Worm (Caenorhabditis elegans) whole organism, L1 larva: ENCODE measurements around the gene ivph-3.
A peak's percentile ranks its signal among the peaks of the same experiment; 100 is the strongest.

Experiments
- C34B4.2 ChIP-seq: sonication (generic microtip); optimal IDR thresholded peaks from 2 replicates; lab custom pipeline; 2017; ENCODE audit warnings: mild to moderate bottlenecking, missing genetic modification characterization, missing compliant biosample characterization
- Y116A8C.19 ChIP-seq: sonication (generic microtip); optimal IDR thresholded peaks from 2 replicates; lab custom pipeline; 2016; ENCODE audit warnings: missing compliant biosample characterization, missing genetic modification characterization, borderline replicate concordance
- aha-1 ChIP-seq: fragments of 150-350 bp; optimal IDR thresholded peaks from 2 replicates; lab custom pipeline; 2014; ENCODE audit warnings: missing biosample characterization, missing genetic modification characterization
- aly-2 ChIP-seq: fragments of 150-350 bp; optimal IDR thresholded peaks from 2 replicates; lab custom pipeline; 2014; ENCODE audit warnings: missing biosample characterization, missing genetic modification characterization
- ceh-8 ChIP-seq: fragments of 200-800 bp; sonication (Bioruptor generic); optimal IDR thresholded peaks from 2 replicates; lab custom pipeline; 2018; ENCODE audit warnings: mild to moderate bottlenecking, missing genetic modification characterization, moderate library complexity, missing compliant biosample characterization
- ceh-82 ChIP-seq, 3 experiments: fragments of 150-350 bp in 1 of 3; sonication (generic microtip) in 2 of 3; optimal IDR thresholded peaks; 2 replicates each; lab custom pipeline; 2014 to 2017; ENCODE audit warnings: missing biosample characterization in 3 of 3, missing genetic modification characterization in 3 of 3
- ceh-88 ChIP-seq: fragments of 200-800 bp; sonication (Bioruptor generic); IDR thresholded peaks from 2 replicates; pipeline ENCODE4 v1.3.6; 2022; ENCODE audit warnings: missing genetic modification characterization, missing compliant biosample characterization
- dpl-1 ChIP-seq, 3 experiments: fragments of 150-350 bp in 2 of 3; sonication (generic microtip) in 1 of 3; optimal IDR thresholded peaks; 2 replicates each; lab custom pipeline; 2014 to 2017; ENCODE audit warnings: missing biosample characterization in 3 of 3, missing genetic modification characterization in 3 of 3, missing genetic modification reagents in 3 of 3
- dsc-1 ChIP-seq: sonication (generic microtip); optimal IDR thresholded peaks from 2 replicates; lab custom pipeline; 2016; ENCODE audit warnings: mild to moderate bottlenecking, missing genetic modification characterization, missing compliant biosample characterization
- efl-1 ChIP-seq, 4 experiments: fragments of 150-350 bp; optimal IDR thresholded peaks in 3 of 4; peaks in 1 of 4; 1 replicate in 1 of 4; 2 replicates in 3 of 4; lab custom pipeline; 2014; ENCODE audit warnings: missing biosample characterization in 2 of 4, missing genetic modification characterization in 2 of 4, missing genetic modification reagents in 2 of 4
- egl-13 ChIP-seq: sonication (generic microtip); optimal IDR thresholded peaks from 2 replicates; lab custom pipeline; 2016; ENCODE audit warnings: missing genotype, missing genetic modification reagents, missing genetic modification characterization, missing compliant biosample characterization
- elt-3 ChIP-seq, 6 experiments: fragments of 150-350 bp in 1 of 6; sonication (generic microtip); optimal IDR thresholded peaks; 2 replicates each; lab custom pipeline; 2017 to 2018; ENCODE audit warnings: missing biosample characterization in 6 of 6, missing genetic modification characterization in 6 of 6, inconsistent platforms in 1 of 6
- fkh-10 ChIP-seq: sonication (generic microtip); optimal IDR thresholded peaks from 2 replicates; lab custom pipeline; 2017; ENCODE audit warnings: missing biosample characterization, missing genetic modification reagents, missing genetic modification characterization
- fkh-4 ChIP-seq: sonication (generic microtip); optimal IDR thresholded peaks from 2 replicates; lab custom pipeline; 2016; ENCODE audit warnings: missing compliant biosample characterization, missing genetic modification characterization, borderline replicate concordance
- fkh-8 ChIP-seq: sonication (generic microtip); optimal IDR thresholded peaks from 2 replicates; lab custom pipeline; 2016; ENCODE audit warnings: mild to moderate bottlenecking, missing genetic modification characterization, missing compliant biosample characterization
- hlh-17 ChIP-seq: fragments of 200-800 bp; sonication (Bioruptor generic); optimal IDR thresholded peaks from 2 replicates; lab custom pipeline; 2018; ENCODE audit warnings: missing genetic modification characterization, mild to moderate bottlenecking, missing compliant biosample characterization, moderate library complexity, borderline replicate concordance
- irx-1 ChIP-seq: sonication (generic microtip); optimal IDR thresholded peaks from 2 replicates; lab custom pipeline; 2016; ENCODE audit warnings: missing genetic modification characterization, missing compliant biosample characterization
- isw-1 ChIP-seq: fragments of 200-800 bp; sonication (Bioruptor generic); IDR thresholded peaks from 2 replicates; pipeline ENCODE4 v1.3.6; 2022; ENCODE audit warnings: missing genetic modification characterization, missing compliant biosample characterization
- lin-14 ChIP-seq: fragments of 200-800 bp; sonication (Bioruptor generic); optimal IDR thresholded peaks from 2 replicates; lab custom pipeline; 2018; ENCODE audit warnings: mild to moderate bottlenecking, missing genetic modification characterization, moderate library complexity, missing compliant biosample characterization
- lin-35 ChIP-seq, 2 experiments: fragments of 150-350 bp; optimal IDR thresholded peaks; 2 replicates each; lab custom pipeline; 2014; ENCODE audit warnings: missing biosample characterization in 2 of 2, missing genetic modification characterization in 2 of 2, missing genetic modification reagents in 2 of 2
- lir-3 ChIP-seq: sonication (generic microtip); optimal IDR thresholded peaks from 2 replicates; lab custom pipeline; 2016; ENCODE audit warnings: mild to moderate bottlenecking, missing genetic modification characterization, moderate library complexity, missing compliant biosample characterization; ENCODE audit not compliant: poor library complexity
- mab-9 ChIP-seq: fragments of 200-800 bp; sonication (Bioruptor generic); IDR thresholded peaks from 2 replicates; pipeline ENCODE4 v1.3.6; 2022; ENCODE audit warnings: missing genetic modification reagents, missing genetic modification characterization, missing compliant biosample characterization
- mef-2 ChIP-seq: fragments of 150-350 bp; optimal IDR thresholded peaks from 2 replicates; lab custom pipeline; 2014; ENCODE audit warnings: missing biosample characterization, missing genetic modification characterization
- mep-1 ChIP-seq: fragments of 150-350 bp; optimal IDR thresholded peaks from 2 replicates; lab custom pipeline; 2014; ENCODE audit warnings: missing biosample characterization, missing genetic modification characterization
- nhr-12 ChIP-seq: sonication (generic microtip); optimal IDR thresholded peaks from 2 replicates; lab custom pipeline; 2017; ENCODE audit warnings: missing biosample characterization, missing genetic modification characterization
- nhr-19 ChIP-seq: fragments of 200-800 bp; sonication (Bioruptor generic); conservative IDR thresholded peaks from 2 replicates; pipeline ENCODE4 v1.3.6; 2022; ENCODE audit warnings: missing genetic modification characterization, missing compliant biosample characterization
- nhr-20 ChIP-seq: sonication (generic microtip); optimal IDR thresholded peaks from 2 replicates; lab custom pipeline; 2016; ENCODE audit warnings: mild to moderate bottlenecking, missing genetic modification characterization, missing compliant biosample characterization
- nhr-237 ChIP-seq: fragments of 150-350 bp; optimal IDR thresholded peaks from 2 replicates; lab custom pipeline; 2014; ENCODE audit warnings: missing biosample characterization, missing genetic modification characterization
- nhr-47 ChIP-seq: sonication (generic microtip); optimal IDR thresholded peaks from 2 replicates; lab custom pipeline; 2016; ENCODE audit warnings: mild to moderate bottlenecking, missing genetic modification characterization, moderate library complexity, missing compliant biosample characterization
- nhr-71 ChIP-seq: sonication (generic microtip); optimal IDR thresholded peaks from 2 replicates; lab custom pipeline; 2016; ENCODE audit warnings: mild to moderate bottlenecking, missing genetic modification characterization, moderate library complexity, missing compliant biosample characterization
- nhr-76 ChIP-seq: sonication (generic microtip); optimal IDR thresholded peaks from 2 replicates; lab custom pipeline; 2017; ENCODE audit warnings: missing biosample characterization, missing genetic modification characterization
- nhr-85 ChIP-seq: sonication (generic microtip); peaks from one replicate; lab custom pipeline; 2016; ENCODE audit warnings: missing genetic modification characterization, inconsistent platforms, missing compliant biosample characterization
- nhr-90 ChIP-seq: sonication (generic microtip); optimal IDR thresholded peaks from 2 replicates; lab custom pipeline; 2016; ENCODE audit warnings: mild to moderate bottlenecking, missing genetic modification characterization, missing compliant biosample characterization; ENCODE audit not compliant: poor library complexity
- pax-3 ChIP-seq: fragments of 200-800 bp; sonication (Bioruptor generic); optimal IDR thresholded peaks from 2 replicates; lab custom pipeline; 2018; ENCODE audit warnings: mild to moderate bottlenecking, missing genetic modification characterization, moderate library complexity, missing compliant biosample characterization
- rnt-1 ChIP-seq: sonication (generic microtip); optimal IDR thresholded peaks from 2 replicates; lab custom pipeline; 2016; ENCODE audit warnings: mild to moderate bottlenecking, missing genetic modification characterization, moderate library complexity, missing compliant biosample characterization
- skn-1 ChIP-seq: fragments of 150-350 bp; optimal IDR thresholded peaks from 2 replicates; lab custom pipeline; 2014; ENCODE audit warnings: missing biosample characterization, missing genetic modification characterization
- sox-4 ChIP-seq: sonication (generic microtip); optimal IDR thresholded peaks from 2 replicates; lab custom pipeline; 2016; ENCODE audit warnings: missing genetic modification characterization, missing compliant biosample characterization
- tbx-2 ChIP-seq: sonication (generic microtip); optimal IDR thresholded peaks from 2 replicates; lab custom pipeline; 2016; ENCODE audit warnings: missing genetic modification characterization, missing compliant biosample characterization
- tlp-1 ChIP-seq: fragments of 150-350 bp; optimal IDR thresholded peaks from 2 replicates; lab custom pipeline; 2014; ENCODE audit warnings: missing biosample characterization, missing genetic modification characterization
- unc-130 ChIP-seq: fragments of 150-350 bp; optimal IDR thresholded peaks from 2 replicates; lab custom pipeline; 2017; ENCODE audit warnings: missing biosample characterization, missing genetic modification characterization, inconsistent platforms
- unc-86 ChIP-seq: sonication (generic microtip); optimal IDR thresholded peaks from 2 replicates; lab custom pipeline; 2016; ENCODE audit warnings: missing genetic modification characterization, missing compliant biosample characterization
- vab-15 ChIP-seq: sonication (generic microtip); optimal IDR thresholded peaks from 2 replicates; lab custom pipeline; 2017; ENCODE audit warnings: missing genotype, mild to moderate bottlenecking, missing genetic modification characterization, missing compliant biosample characterization
- xbp-1 ChIP-seq: sonication (generic microtip); optimal IDR thresholded peaks from 2 replicates; lab custom pipeline; 2016; ENCODE audit warnings: missing genetic modification characterization, missing compliant biosample characterization
- zip-4 ChIP-seq: fragments of 200-800 bp; sonication (Bioruptor generic); optimal IDR thresholded peaks from 2 replicates; lab custom pipeline; 2018; ENCODE audit warnings: mild to moderate bottlenecking, missing genetic modification characterization, moderate library complexity, missing compliant biosample characterization
- ztf-11 ChIP-seq, 2 experiments: sonication (generic microtip); optimal IDR thresholded peaks; 2 replicates each; lab custom pipeline; 2016 to 2017; ENCODE audit warnings: missing genetic modification characterization in 2 of 2, missing biosample characterization in 1 of 2, missing compliant biosample characterization in 1 of 2
- ztf-4 ChIP-seq: fragments of 150-350 bp; optimal IDR thresholded peaks from 2 replicates; lab custom pipeline; 2014; ENCODE audit warnings: missing biosample characterization, missing genetic modification characterization

ivph-3 gene

DNA sequence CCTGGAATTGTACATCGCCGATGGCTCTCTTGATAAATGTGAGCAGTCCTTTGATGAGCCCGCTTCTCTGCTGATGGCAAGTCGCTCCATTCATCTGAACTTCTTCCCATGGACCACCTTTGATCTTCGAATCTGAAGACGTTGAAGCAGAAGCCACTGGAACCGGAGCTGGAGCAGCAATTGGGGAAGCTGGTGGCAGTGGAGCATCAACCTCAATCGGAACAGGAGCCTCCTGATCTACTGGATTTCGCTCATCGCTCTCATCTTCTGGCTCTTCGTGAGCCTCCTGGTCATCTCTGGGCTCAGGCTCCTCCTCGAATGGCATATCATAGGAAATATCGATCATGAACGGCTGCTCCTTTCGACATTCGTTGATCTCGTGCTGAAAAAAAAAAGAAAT lies 6.6 kb upstream of the ivph-3 start:
- TF ChIP-seq egl-13 (no peak), efl-1 (optimal IDR thresholded peaks at IDR 0.05; lab: Kevin White, UChicago) (no peak), efl-1 (GFP tag; optimal IDR thresholded peaks at IDR 0.05 in 1 of 2; lab: Kevin White, UChicago) (no peak), dsc-1 (tag; lab: Kevin White, UChicago) (no peak), nhr-12 (tag; lab: Kevin White, UChicago) (no peak), tlp-1 (no peak), sox-4 (tag; lab: Kevin White, UChicago) (no peak), vab-15 (no peak)

DNA sequence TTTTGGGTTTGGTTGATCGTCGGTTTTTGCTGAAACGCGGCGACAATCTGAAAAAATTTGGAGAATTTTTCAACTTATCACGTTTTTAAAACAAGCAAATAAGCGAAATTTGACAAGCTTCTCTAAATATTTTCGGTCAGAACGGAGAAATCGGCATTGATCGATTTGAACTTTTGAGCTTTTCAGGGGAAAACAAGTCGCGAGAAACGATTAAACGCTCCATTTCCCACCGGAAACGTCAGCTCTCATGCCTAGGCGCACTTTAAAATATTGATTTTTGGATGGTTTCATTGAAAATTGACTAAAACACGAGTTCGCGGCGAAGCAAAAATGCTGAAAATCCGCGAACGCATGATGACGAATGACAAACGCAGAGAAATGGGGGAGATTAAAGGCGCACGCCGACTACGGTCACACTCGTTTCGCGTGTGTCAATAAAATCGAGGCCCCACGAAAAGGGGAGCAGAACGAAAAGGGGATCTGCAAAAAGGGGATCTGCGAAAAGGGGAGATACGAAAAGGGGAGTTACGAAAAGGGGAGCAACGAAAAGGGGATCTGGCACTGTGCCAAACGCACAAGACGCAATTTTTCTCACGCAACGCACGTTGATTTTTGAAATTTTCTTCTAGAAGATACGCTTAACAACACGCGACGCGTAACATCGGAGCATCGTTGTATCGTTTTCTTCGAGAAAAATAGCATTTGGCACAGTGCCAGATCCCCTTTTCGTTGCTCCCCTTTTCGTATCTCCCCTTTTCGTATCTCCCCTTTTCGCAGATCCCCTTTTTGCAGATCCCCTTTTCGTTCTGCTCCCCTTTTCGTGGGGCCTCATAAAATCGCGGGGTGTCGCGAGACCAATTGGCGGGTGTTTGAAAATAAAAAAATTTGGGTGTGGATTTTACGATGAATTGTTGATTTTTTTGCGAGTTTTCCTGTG lies 3.2 kb upstream of the ivph-3 start, which contains the start of gene eel-1:
Gene eel-1 (minus strand): TSS at position 51 of the 937 bp plus-strand sequence.
- TF ChIP-seq unc-86 (tag; lab: Kevin White, UChicago) (peak; percentile 97), nhr-20 (tag; lab: Kevin White, UChicago) (peak; percentile 96), nhr-76 (peak; percentile 25), skn-1 (peak; percentile 81), fkh-10 (GFP tag; lab: Kevin White, UChicago) (peak; percentile 86), mef-2 (tag; lab: Kevin White, UChicago) (peak; percentile 68), dpl-1 (GFP tag; optimal IDR thresholded peaks at IDR 0.05; lab: Kevin White, UChicago) (peak; percentile 91 to 93 (median 91)), aly-2 (tag; lab: Kevin White, UChicago) (peak; percentile 82), elt-3 (tag; optimal IDR thresholded peaks at IDR 0.05; lab: Kevin White, UChicago) (peak in 3 of 6 experiments; percentile 14 to 58 (median 44)), unc-130 (tag; lab: Kevin White, UChicago) (peak; percentile 41), ceh-8 (GFP tag; lab: Kevin White, UChicago) (peak; percentile 91), dsc-1 (tag; lab: Kevin White, UChicago) (peak; percentile 98), nhr-237 (tag; lab: Kevin White, UChicago) (peak; percentile 54), fkh-8 (tag; lab: Kevin White, UChicago) (peak; percentile 92), efl-1 (optimal IDR thresholded peaks at IDR 0.05; lab: Kevin White, UChicago) (peak; percentile 96), efl-1 (GFP tag; optimal IDR thresholded peaks at IDR 0.05 in 1 of 2; lab: Kevin White, UChicago) (peak; percentile 89 to 99), nhr-85 (tag; lab: Kevin White, UChicago) (peak; percentile 95), aha-1 (tag; lab: Kevin White, UChicago) (peak; percentile 62), sox-4 (tag; lab: Kevin White, UChicago) (peak; percentile 94), ztf-11 (tag; optimal IDR thresholded peaks at IDR 0.05; lab: Kevin White, UChicago) (peak in 1 of 2 experiments; percentile 99), isw-1 (GFP tag; lab: Robert Waterston, UW) (peak; percentile 98), vab-15 (peak; percentile 97), nhr-71 (tag; lab: Kevin White, UChicago) (peak; percentile 97), ceh-82 (tag; optimal IDR thresholded peaks at IDR 0.05; lab: Kevin White, UChicago) (peak; percentile 89 to 95 (median 93)), lir-3 (tag; lab: Kevin White, UChicago) (peak; percentile 96), tbx-2 (tag; lab: Kevin White, UChicago) (peak; percentile 95), hlh-17 (GFP tag; lab: Kevin White, UChicago) (peak; percentile 63), pax-3 (peak; percentile 94), mab-9 (peak; percentile 98), nhr-90 (peak; percentile 98), xbp-1 (tag; lab: Kevin White, UChicago) (peak; percentile 97), Y116A8C.19 (tag; lab: Kevin White, UChicago) (peak; percentile 78), zip-4 (peak; percentile 75), lin-14 (GFP tag; lab: Kevin White, UChicago) (peak; percentile 94), ceh-88 (GFP tag; lab: Robert Waterston, UW) (peak; percentile 96), fkh-4 (tag; lab: Kevin White, UChicago) (peak; percentile 87), nhr-47 (tag; lab: Kevin White, UChicago) (peak; percentile 98), rnt-1 (tag; lab: Kevin White, UChicago) (peak; percentile 99), nhr-19 (GFP tag; lab: Robert Waterston, UW) (peak; percentile 98), C34B4.2 (tag; lab: Kevin White, UChicago) (peak; percentile 62), lin-35 (GFP tag; optimal IDR thresholded peaks at IDR 0.05; lab: Kevin White, UChicago) (peak; percentile 95), irx-1 (tag; lab: Kevin White, UChicago) (peak; percentile 77), mep-1 (tag; lab: Kevin White, UChicago) (peak; percentile 74), ztf-4 (tag; lab: Kevin White, UChicago) (peak; percentile 83)
